Fruit fly (Drosophila melanogaster) whole organism: ENCODE measurements around the gene CG3662.

ENCODE experiments used
- CG8478 ChIP-seq: fragments of >200 bp; optimal IDR thresholded peaks from 2 replicates; lab custom pipeline; 2018; ENCODE audit warnings: inconsistent platforms
- Dll ChIP-seq: fragments of >200 bp; optimal IDR thresholded peaks from 2 replicates; lab custom pipeline; 2017
- EcR ChIP-seq, 2 experiments: fragments of >200 bp; optimal IDR thresholded peaks; 2 replicates each; lab custom pipeline; 2017; ENCODE audit warnings: missing biosample characterization in 2 of 2, missing genetic modification characterization in 2 of 2, missing genetic modification reagents in 2 of 2
- psq ChIP-seq: fragments of >200 bp; optimal IDR thresholded peaks from 2 replicates; lab custom pipeline; 2017
- usp ChIP-seq: fragments of >200 bp; optimal IDR thresholded peaks from 2 replicates; lab custom pipeline; 2017; ENCODE audit warnings: missing biosample characterization, missing genetic modification characterization, mixed read lengths

- TF ChIP-seq psq: no peak
- no peak for TF ChIP-seq usp (GFP tag; lab: Kevin White, UChicago)
- TF ChIP-seq EcR (GFP tag; optimal IDR thresholded peaks at IDR 0.05; lab: Kevin White, UChicago): no peak
- TF ChIP-seq CG8478: no peak
- TF ChIP-seq Dll (lab: Kevin White, UChicago): no peak
These were observed 34.9 kb downstream of the CG3662 start for dm6 chr2L:856001-856400.
